Worm (Caenorhabditis elegans) whole organism, L2 larva: ENCODE results near the gene C39F7.5.

Experiments used
- F13H6.1 ChIP-seq: sonication (generic microtip); optimal IDR thresholded peaks from 2 replicates; lab custom pipeline; 2016; ENCODE audit warnings: missing genetic modification characterization, missing compliant biosample characterization
- ZK546.5 ChIP-seq: sonication (generic microtip); optimal IDR thresholded peaks from 2 replicates; lab custom pipeline; 2017; ENCODE audit warnings: missing biosample characterization, missing genetic modification characterization
- alr-1 ChIP-seq: fragments of 150-350 bp; optimal IDR thresholded peaks from 2 replicates; lab custom pipeline; 2014; ENCODE audit warnings: missing biosample characterization, missing genetic modification characterization
- ceh-16 ChIP-seq: fragments of 150-350 bp; optimal IDR thresholded peaks from 2 replicates; lab custom pipeline; 2014; ENCODE audit warnings: missing biosample characterization, missing genetic modification characterization
- elt-1 ChIP-seq: fragments of 150-350 bp; optimal IDR thresholded peaks from 2 replicates; lab custom pipeline; 2014; ENCODE audit warnings: missing biosample characterization, missing genetic modification characterization
- elt-3 ChIP-seq: sonication (generic microtip); optimal IDR thresholded peaks from 2 replicates; lab custom pipeline; 2017; ENCODE audit warnings: missing biosample characterization, missing genetic modification characterization
- fos-1 ChIP-seq: fragments of 150-350 bp; optimal IDR thresholded peaks from 2 replicates; lab custom pipeline; 2014; ENCODE audit warnings: missing biosample characterization, missing genetic modification characterization
- gmeb-1 ChIP-seq: fragments of 150-350 bp; optimal IDR thresholded peaks from 2 replicates; lab custom pipeline; 2014; ENCODE audit warnings: missing biosample characterization, missing genetic modification characterization
- lin-39 ChIP-seq: fragments of 150-350 bp; optimal IDR thresholded peaks from 2 replicates; lab custom pipeline; 2014; ENCODE audit warnings: missing biosample characterization, missing genetic modification reagents, missing genetic modification characterization
- mab-5 ChIP-seq: fragments of 150-350 bp; optimal IDR thresholded peaks from 2 replicates; lab custom pipeline; 2014; ENCODE audit warnings: missing biosample characterization, missing genetic modification characterization
- mbf-1 ChIP-seq: sonication (generic microtip); optimal IDR thresholded peaks from 2 replicates; lab custom pipeline; 2017; ENCODE audit warnings: missing biosample characterization, missing genetic modification characterization
- nhr-129 ChIP-seq: fragments of 150-350 bp; optimal IDR thresholded peaks from 2 replicates; lab custom pipeline; 2014; ENCODE audit warnings: missing biosample characterization, missing genetic modification characterization
- nhr-237 ChIP-seq: fragments of 150-350 bp; optimal IDR thresholded peaks from 2 replicates; lab custom pipeline; 2014; ENCODE audit warnings: missing biosample characterization, missing genetic modification characterization
- sma-3 ChIP-seq: sonication (generic microtip); optimal IDR thresholded peaks from 2 replicates; lab custom pipeline; 2016; ENCODE audit warnings: missing genetic modification reagents, missing genetic modification characterization, missing compliant biosample characterization
- sma-9 ChIP-seq, 2 experiments: fragments of 150-350 bp in 1 of 2; sonication (generic microtip) in 1 of 2; optimal IDR thresholded peaks; 2 replicates each; lab custom pipeline; 2014 to 2016; ENCODE audit warnings: missing genetic modification characterization in 2 of 2, mild to moderate bottlenecking in 1 of 2, missing biosample characterization in 1 of 2, missing compliant biosample characterization in 1 of 2, missing genetic modification reagents in 1 of 2, moderate library complexity in 1 of 2
- unc-62 ChIP-seq: fragments of 150-350 bp; optimal IDR thresholded peaks from 2 replicates; lab custom pipeline; 2014; ENCODE audit warnings: missing biosample characterization, missing genetic modification reagents, missing genetic modification characterization
- zag-1 ChIP-seq: fragments of 150-350 bp; optimal IDR thresholded peaks from 2 replicates; lab custom pipeline; 2014; ENCODE audit warnings: missing biosample characterization, missing genetic modification characterization

The C39F7.5 gene

ce11 chrV:1314819-1315218 lies 50.2 kb downstream of the C39F7.5 start, which contains the start of gene F16B3.2:
TSS of gene F16B3.2 (plus strand) at chrV:1315119.
- TF ChIP-seq gmeb-1 = no peak
- no peak for TF ChIP-seq nhr-129 (tag; lab: Kevin White, UChicago)
- no peak for TF ChIP-seq elt-3 (tag; lab: Kevin White, UChicago)
- no peak for TF ChIP-seq elt-1 (tag; lab: Kevin White, UChicago)
- no peak for TF ChIP-seq F13H6.1 (tag; lab: Kevin White, UChicago)
- TF ChIP-seq ceh-16 (tag; lab: Kevin White, UChicago) = no peak

ce11 chrV:1317869-1318354 lies 53.3 kb downstream of the C39F7.5 start, which contains the start of gene F16B3.3:
TSS of gene F16B3.3 (minus strand) at chrV:1317919.
- no peak for TF ChIP-seq mbf-1
- TF ChIP-seq unc-62 (GFP tag; lab: Kevin White, UChicago) = no peak
- no peak for TF ChIP-seq alr-1 (tag; lab: Kevin White, UChicago)
- TF ChIP-seq lin-39 (tag; lab: Kevin White, UChicago) = no peak
- TF ChIP-seq ZK546.5 = no peak
- no peak for TF ChIP-seq elt-1 (tag; lab: Kevin White, UChicago)
- TF ChIP-seq sma-9 (GFP tag; optimal IDR thresholded peaks at IDR 0.05; lab: Kevin White, UChicago) = no peak
- no peak for TF ChIP-seq sma-9 (tag; optimal IDR thresholded peaks at IDR 0.05; lab: Kevin White, UChicago)
- no peak for TF ChIP-seq mab-5 (tag; lab: Kevin White, UChicago)
- no peak for TF ChIP-seq nhr-129 (tag; lab: Kevin White, UChicago)
- TF ChIP-seq zag-1 (tag; lab: Kevin White, UChicago) = no peak
- no peak for TF ChIP-seq fos-1 (tag; lab: Kevin White, UChicago)
- TF ChIP-seq sma-3 (GFP tag; lab: Kevin White, UChicago) = no peak
- TF ChIP-seq nhr-237 = no peak
